Worm (Caenorhabditis elegans) whole organism, L2 larva: Measurements from ENCODE around the gene T06D8.2.

ENCODE experiments used
- R02D3.7 ChIP-seq: fragments of 150-350 bp; optimal IDR thresholded peaks from 2 replicates; lab custom pipeline; 2014; ENCODE audit warnings: missing biosample characterization, missing genetic modification characterization
- Y55F3AM.14 ChIP-seq: fragments of 200-800 bp; sonication (Bioruptor generic); optimal IDR thresholded peaks from 2 replicates; lab custom pipeline; 2018; ENCODE audit warnings: mild to moderate bottlenecking, missing genetic modification characterization, missing compliant biosample characterization
- ama-1 ChIP-seq: fragments of 150-350 bp; optimal IDR thresholded peaks from 2 replicates; lab custom pipeline; 2018; ENCODE audit warnings: inconsistent platforms
- unc-62 ChIP-seq: fragments of 150-350 bp; optimal IDR thresholded peaks from 2 replicates; lab custom pipeline; 2014; ENCODE audit warnings: missing biosample characterization, missing genetic modification reagents, missing genetic modification characterization
- zag-1 ChIP-seq: fragments of 150-350 bp; optimal IDR thresholded peaks from 2 replicates; lab custom pipeline; 2014; ENCODE audit warnings: missing biosample characterization, missing genetic modification characterization

- TF ChIP-seq Y55F3AM.14 (GFP tag; lab: Kevin White, UChicago) (no peak), R02D3.7 (tag; lab: Kevin White, UChicago) (no peak), zag-1 (no peak), unc-62 (no peak), ama-1 (lab: Kevin White, UChicago) (no peak)
Measured at ce11 chrII:11281177-11281576, 54.7 kb downstream of the T06D8.2 start.
